Worm (Caenorhabditis elegans): ENCODE measurements around the gene mec-1.

The mec-1 gene

ce11 chrV:6991771-6992170 lies 35.4 kb downstream of the mec-1 start, which contains the start of gene nhr-162:
TSS of gene nhr-162 (minus strand) at chrV:6991871.
- peak; percentile 24 for TF ChIP-seq fkh-8 (tag; optimal IDR thresholded peaks at IDR 0.05)
- no peak for TF ChIP-seq lin-15B (tag; optimal IDR thresholded peaks at IDR 0.05)

- TF ChIP-seq elt-2 (tag; optimal IDR thresholded peaks at IDR 0.05) (peak; percentile 23), efl-1 (optimal IDR thresholded peaks at IDR 0.05) (no peak), efl-1 (GFP tag; optimal IDR thresholded peaks at IDR 0.05 in 1 of 2) (peak in 1 of 2 experiments; percentile 76), ceh-88 (GFP tag; IDR thresholded peaks at IDR 0.05) (no peak), ceh-82 (tag; optimal IDR thresholded peaks at IDR 0.05) (no peak), ama-1 (optimal IDR thresholded peaks at IDR 0.05) (no peak), ceh-63 (GFP tag; optimal IDR thresholded peaks at IDR 0.05) (no peak), sox-4 (tag; optimal IDR thresholded peaks at IDR 0.05) (no peak), C34B4.2 (tag; optimal IDR thresholded peaks at IDR 0.05) (no peak), nhr-47 (tag; optimal IDR thresholded peaks at IDR 0.05) (peak; percentile 61), unc-130 (tag; optimal IDR thresholded peaks at IDR 0.05) (peak; percentile 14), efl-3 (GFP tag; optimal IDR thresholded peaks at IDR 0.05) (no peak), snu-23 (GFP tag; optimal IDR thresholded peaks at IDR 0.05) (peak; percentile 71), skn-1 (tag; optimal IDR thresholded peaks at IDR 0.05) (no peak), ztf-4 (tag; optimal IDR thresholded peaks at IDR 0.05) (no peak), vab-15 (tag; optimal IDR thresholded peaks at IDR 0.05) (no peak), alr-1 (tag; optimal IDR thresholded peaks at IDR 0.05; ENCODE audit: borderline replicate concordance) (no peak), pax-3 (tag; optimal IDR thresholded peaks at IDR 0.05) (no peak), nhr-85 (tag) (peak; percentile 98), jun-1 (tag; optimal IDR thresholded peaks at IDR 0.05) (peak; percentile 25), dpl-1 (GFP tag; optimal IDR thresholded peaks at IDR 0.05) (peak in 1 of 3 experiments; percentile 12), unc-62 (GFP tag; optimal IDR thresholded peaks at IDR 0.05) (no peak), lin-13 (GFP tag; optimal IDR thresholded peaks at IDR 0.05) (no peak), ets-5 (GFP tag; IDR thresholded peaks at IDR 0.05) (no peak), blmp-1 (tag; optimal IDR thresholded peaks at IDR 0.05) (peak; percentile 76), rnt-1 (tag; optimal IDR thresholded peaks at IDR 0.05) (no peak), nhr-71 (tag; optimal IDR thresholded peaks at IDR 0.05) (peak; percentile 85), sup-37 (GFP tag; optimal IDR thresholded peaks at IDR 0.05) (no peak), nhr-76 (tag; optimal IDR thresholded peaks at IDR 0.05) (no peak), sptf-1 (tag; optimal IDR thresholded peaks at IDR 0.05) (no peak), lin-39 (tag; optimal IDR thresholded peaks at IDR 0.05) (no peak), C04F5.9 (tag; optimal IDR thresholded peaks at IDR 0.05) (no peak), lir-3 (tag; optimal IDR thresholded peaks at IDR 0.05; ENCODE audit: poor library complexity) (no peak), mab-9 (GFP tag; IDR thresholded peaks at IDR 0.05) (peak; percentile 15; the same call in 1 of the 2 replicates), isw-1 (GFP tag; IDR thresholded peaks at IDR 0.05) (no peak), nhr-90 (tag; optimal IDR thresholded peaks at IDR 0.05; ENCODE audit: poor library complexity) (peak; percentile 45), nhr-12 (tag; optimal IDR thresholded peaks at IDR 0.05) (no peak), xbp-1 (tag; optimal IDR thresholded peaks at IDR 0.05) (peak; percentile 2), hlh-4 (tag; optimal IDR thresholded peaks at IDR 0.05) (no peak), ces-1 (GFP tag; optimal IDR thresholded peaks at IDR 0.05) (no peak), nhr-84 (tag; optimal IDR thresholded peaks at IDR 0.05) (no peak), lsy-2 (tag; optimal IDR thresholded peaks at IDR 0.05) (peak; percentile 22 to 24), dsc-1 (tag; optimal IDR thresholded peaks at IDR 0.05) (no peak), swsn-7 (tag; optimal IDR thresholded peaks at IDR 0.05) (peak; percentile 2), egl-13 (tag; optimal IDR thresholded peaks at IDR 0.05) (no peak), mef-2 (tag; optimal IDR thresholded peaks at IDR 0.05) (no peak), pag-3 (tag; optimal IDR thresholded peaks at IDR 0.05; ENCODE audit: borderline replicate concordance, insufficient read depth) (no peak), elt-3 (tag; optimal IDR thresholded peaks at IDR 0.05) (peak; percentile 53 to 97 (median 94)), Y116A8C.19 (tag; optimal IDR thresholded peaks at IDR 0.05; ENCODE audit: borderline replicate concordance) (no peak), fos-1 (tag; optimal IDR thresholded peaks at IDR 0.05) (no peak)
Measured at ce11 chrV:6993999-6994398, 37.7 kb downstream of the mec-1 start.
